Worm (Caenorhabditis elegans) whole organism, midembryonic: ENCODE measurements around the gene rsf-1.

Source experiments
- T22C8.4 ChIP-seq: fragments of 200-800 bp; sonication (Bioruptor generic); IDR thresholded peaks from 2 replicates; pipeline ENCODE4 v1.3.6; 2022; ENCODE audit warnings: missing genetic modification characterization, missing compliant biosample characterization
- flt-1 ChIP-seq: fragments of 200-800 bp; sonication (Bioruptor generic); IDR thresholded peaks from 2 replicates; pipeline ENCODE4 v1.3.6; 2022; ENCODE audit warnings: missing genetic modification characterization, missing compliant biosample characterization
- klf-2 ChIP-seq: fragments of 200-800 bp; sonication (Bioruptor generic); conservative IDR thresholded peaks from 2 replicates; pipeline ENCODE4 v1.3.6; 2022; ENCODE audit warnings: missing genetic modification reagents, missing genetic modification characterization, missing compliant biosample characterization
- ref-1 ChIP-seq: fragments of 200-800 bp; sonication (Bioruptor generic); conservative IDR thresholded peaks from 2 replicates; pipeline ENCODE4 v1.3.6; 2022; ENCODE audit warnings: missing genetic modification reagents, missing genetic modification characterization, missing compliant biosample characterization
- tab-1 ChIP-seq: fragments of 200-800 bp; sonication (Bioruptor generic); IDR thresholded peaks from 2 replicates; pipeline ENCODE4 v1.3.6; 2022; ENCODE audit warnings: missing genetic modification characterization, missing compliant biosample characterization
- ztf-23 ChIP-seq: fragments of 200-800 bp; sonication (Bioruptor generic); IDR thresholded peaks from 2 replicates; pipeline ENCODE4 v1.3.6; 2022; ENCODE audit warnings: missing genetic modification reagents, missing genetic modification characterization, missing compliant biosample characterization

DNA sequence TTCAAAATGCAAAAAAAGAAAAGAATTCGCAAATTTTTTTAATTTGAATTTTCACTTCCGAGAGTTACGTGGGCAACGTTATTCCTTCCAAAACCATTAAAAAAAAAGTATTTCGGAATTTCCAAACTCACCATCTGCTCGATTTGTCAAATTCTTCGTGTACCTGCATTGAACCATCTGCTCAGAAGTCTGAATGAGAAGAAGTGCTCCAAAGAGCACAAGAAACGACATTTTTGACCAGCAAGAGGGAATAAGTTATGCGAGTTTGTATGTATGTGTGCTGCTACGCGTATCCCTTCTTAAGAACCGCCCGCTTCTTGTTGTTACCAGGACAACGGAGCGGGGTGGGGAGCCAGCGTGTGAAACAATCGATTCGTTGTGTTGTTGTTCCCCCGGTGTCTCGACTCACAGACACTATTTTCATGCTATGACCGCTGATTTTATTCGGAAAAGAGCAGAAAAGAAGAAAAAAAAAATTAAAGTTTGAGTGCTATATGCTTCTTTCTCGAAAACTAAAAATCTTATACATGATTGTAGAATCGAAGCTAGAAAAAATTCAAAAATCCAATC is 37.2 kb downstream of the rsf-1 start, which contains the start of gene lgc-20:
- TF ChIP-seq ref-1 (GFP tag; lab: Robert Waterston, UW) (no peak), flt-1 (GFP tag; lab: Robert Waterston, UW) (no peak), klf-2 (GFP tag; lab: Robert Waterston, UW) (no peak), T22C8.4 (no peak), tab-1 (no peak), ztf-23 (no peak)
